Fruit fly (Drosophila melanogaster): ENCODE data around the gene schuy.

schuy gene

DNA sequence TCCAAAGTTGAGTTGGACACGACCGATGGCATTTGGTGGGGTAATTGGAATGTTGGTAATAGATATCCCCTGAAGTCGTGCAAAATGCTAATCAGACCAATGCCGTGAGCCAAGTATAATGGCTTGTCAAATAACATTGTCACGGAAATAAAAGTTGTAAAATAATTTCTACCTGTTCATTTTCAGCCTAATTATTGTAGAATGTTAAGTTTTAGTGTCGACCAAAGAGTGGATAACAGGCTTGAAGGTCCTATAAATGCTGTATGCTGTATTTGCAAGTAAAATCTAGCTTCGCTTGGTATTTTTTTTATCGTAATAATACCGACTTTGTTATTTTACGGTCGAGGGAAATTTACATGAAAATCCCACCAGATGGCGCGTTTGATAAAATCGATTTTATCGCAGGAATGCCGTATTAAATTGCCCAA lies 18.6 kb downstream of the schuy start (continued):
- TF ChIP-seq CG18599 (GFP tag; optimal IDR thresholded peaks at IDR 0.05) (no peak), CG9609 (GFP tag; optimal IDR thresholded peaks at IDR 0.05) (no peak), CG17912 (GFP tag; optimal IDR thresholded peaks at IDR 0.05) (peak; percentile 60), dm (GFP tag; optimal IDR thresholded peaks at IDR 0.05) (no peak), Doc2 (GFP tag; IDR thresholded peaks at IDR 0.05) (no peak), CG17385 (GFP tag; optimal IDR thresholded peaks at IDR 0.05) (no peak), Sry-δ (GFP tag; optimal IDR thresholded peaks at IDR 0.05) (no peak), CG18476 (GFP tag; optimal IDR thresholded peaks at IDR 0.05) (no peak), CG10979 (tag; optimal IDR thresholded peaks at IDR 0.05) (peak; percentile 46), CG1233 (GFP tag; optimal IDR thresholded peaks at IDR 0.05) (no peak), chn (GFP tag; optimal IDR thresholded peaks at IDR 0.05) (no peak), Dll (GFP tag; IDR thresholded peaks at IDR 0.05; ENCODE audit: partially characterized antibody) (peak; percentile 60; the same call in 3 of the 4 replicates), unpg (GFP tag; optimal IDR thresholded peaks at IDR 0.05) (peak; percentile 20), ac (GFP tag; optimal IDR thresholded peaks at IDR 0.05) (no peak), Med (GFP tag) (peak; percentile 75), CG1832 (GFP tag; optimal IDR thresholded peaks at IDR 0.05) (no peak), bbx (GFP tag; IDR thresholded peaks at IDR 0.05; ENCODE audit: partially characterized antibody) (peak; percentile 71)

DNA sequence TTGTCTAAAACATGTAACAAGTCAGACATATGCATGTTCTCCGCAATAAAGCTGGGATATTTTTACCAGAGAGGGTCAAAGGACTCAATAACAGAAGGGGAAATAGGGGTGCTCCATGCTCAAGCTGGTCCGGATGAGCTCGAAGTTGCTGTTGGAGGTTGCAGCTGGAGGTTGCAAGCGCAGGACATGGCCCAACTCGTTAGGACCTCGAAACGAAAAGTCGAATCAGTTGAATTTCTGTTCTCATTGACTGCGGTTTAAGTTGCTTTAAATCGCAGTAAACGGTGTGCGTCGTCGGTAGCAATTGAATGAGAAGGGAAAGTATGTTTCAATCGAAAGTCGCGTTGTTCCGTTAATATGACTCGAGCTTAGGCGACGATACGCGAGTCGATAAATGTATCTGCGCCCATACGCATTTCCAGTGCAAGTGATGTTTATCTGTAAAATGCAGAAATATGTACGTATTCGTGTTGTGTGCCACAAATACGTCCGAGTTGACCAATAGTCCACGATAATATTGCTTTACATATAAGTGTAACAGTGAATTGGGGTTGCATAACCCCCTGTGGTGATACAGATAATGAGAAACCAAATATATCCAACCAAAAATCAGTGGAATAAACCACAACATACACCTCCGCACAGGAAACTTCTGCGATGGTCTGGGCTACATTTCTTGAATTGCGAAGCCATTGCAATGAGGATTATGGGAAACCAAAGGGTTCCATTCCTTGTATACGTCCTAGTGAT lies 19.3 kb downstream of the schuy start, which contains the start of gene kug:
Gene kug, plus strand, starts transcription at position 269 of the 750 bp plus-strand sequence.
- 0 out of 3 replicates have a peak, but pooled peaks have one; percentile 33 for TF ChIP-seq z (GFP tag; IDR thresholded peaks at IDR 0.05)
- TF ChIP-seq hkb (optimal IDR thresholded peaks at IDR 0.05): no peak
- 0 out of 2 replicates have a peak, but pooled peaks have one; percentile 5 for TF ChIP-seq hkb (GFP tag; IDR thresholded peaks at IDR 0.05)
- TF ChIP-seq HmgD (GFP tag; optimal IDR thresholded peaks at IDR 0.05): no peak
- TF ChIP-seq CG6689 (GFP tag; IDR thresholded peaks at IDR 0.05): no peak
- no peak for TF ChIP-seq Ptx1 (GFP tag; IDR thresholded peaks at IDR 0.05)
- TF ChIP-seq vnd (GFP tag; IDR thresholded peaks at IDR 0.05; ENCODE audit: partially characterized antibody): 0 out of 3 replicates have a peak, but pooled peaks have one; percentile 18
- peak; percentile 24 for TF ChIP-seq Jarid2 (GFP tag; optimal IDR thresholded peaks at IDR 0.05)
- TF ChIP-seq CG11085 (GFP tag; IDR thresholded peaks at IDR 0.05): no peak
- TF ChIP-seq CG5180 (GFP tag; optimal IDR thresholded peaks at IDR 0.05): peak; percentile 98
- no peak for TF ChIP-seq Bdp1 (GFP tag; optimal IDR thresholded peaks at IDR 0.05)
- no peak for TF ChIP-seq Rfx (GFP tag; IDR thresholded peaks at IDR 0.05)
- no peak for TF ChIP-seq CG1529 (GFP tag; optimal IDR thresholded peaks at IDR 0.05)
- TF ChIP-seq CG34422 (GFP tag; IDR thresholded peaks at IDR 0.05): no peak
- peak in 1 of 2 experiments; percentile 46 for TF ChIP-seq Pdp1 (GFP tag; optimal IDR thresholded peaks at IDR 0.05)
- TF ChIP-seq bbx (GFP tag; IDR thresholded peaks at IDR 0.05; ENCODE audit: partially characterized antibody): 0 out of 2 replicates have a peak, but pooled peaks have one; percentile 31
- 0 out of 3 replicates have a peak, but pooled peaks have one; percentile 3 for TF ChIP-seq zfh1 (GFP tag; IDR thresholded peaks at IDR 0.05)
- TF ChIP-seq CG6791 (GFP tag; IDR thresholded peaks at IDR 0.05; ENCODE audit: partially characterized antibody): 0 out of 3 replicates have a peak, but pooled peaks have one; percentile 27
- TF ChIP-seq D (optimal IDR thresholded peaks at IDR 0.05): peak; percentile 46
- no peak for TF ChIP-seq D (GFP tag; optimal IDR thresholded peaks at IDR 0.05)
- TF ChIP-seq Oaz (GFP tag; IDR thresholded peaks at IDR 0.05): no peak
- peak; percentile 1 for TF ChIP-seq mirr (GFP tag; optimal IDR thresholded peaks at IDR 0.05)
- TF ChIP-seq CG15601 (tag; optimal IDR thresholded peaks at IDR 0.05): peak; percentile 96
- no peak for TF ChIP-seq C15 (GFP tag; IDR thresholded peaks at IDR 0.05)
- TF ChIP-seq Med (GFP tag): peak; percentile 59
- TF ChIP-seq nerfin-2 (GFP tag; IDR thresholded peaks at IDR 0.05; ENCODE audit: partially characterized antibody): 0 out of 2 replicates have a peak, but pooled peaks have one; percentile 39
- TF ChIP-seq prd (optimal IDR thresholded peaks at IDR 0.05): no peak
- no peak for TF ChIP-seq prd (GFP tag; IDR thresholded peaks at IDR 0.05)
- TF ChIP-seq eve (GFP tag; optimal IDR thresholded peaks at IDR 0.05): peak in 1 of 2 experiments; percentile 69
- peak; percentile 6 for TF ChIP-seq CG6813 (GFP tag; optimal IDR thresholded peaks at IDR 0.05)
- peak; percentile 19; the same call in 1 of the 2 replicates for TF ChIP-seq Bgb (GFP tag; IDR thresholded peaks at IDR 0.05; ENCODE audit: partially characterized antibody)

Measured in whole organism, embryonic.